Fruit fly (Drosophila melanogaster) whole organism, pupa: ENCODE data around the gene CG31460.

ENCODE experiments used
- Snoo ChIP-seq: fragments of 200-800 bp; sonication (Bioruptor generic); optimal IDR thresholded peaks from 3 replicates; lab custom pipeline; 2017; ENCODE audit warnings: missing biosample characterization, mild to moderate bottlenecking, missing genetic modification characterization, inconsistent platforms
- gl ChIP-seq: fragments of 200-800 bp; sonication (Bioruptor generic); optimal IDR thresholded peaks from 2 replicates; lab custom pipeline; 2018; ENCODE audit warnings: missing biosample characterization, mild to moderate bottlenecking, missing genetic modification characterization

DNA sequence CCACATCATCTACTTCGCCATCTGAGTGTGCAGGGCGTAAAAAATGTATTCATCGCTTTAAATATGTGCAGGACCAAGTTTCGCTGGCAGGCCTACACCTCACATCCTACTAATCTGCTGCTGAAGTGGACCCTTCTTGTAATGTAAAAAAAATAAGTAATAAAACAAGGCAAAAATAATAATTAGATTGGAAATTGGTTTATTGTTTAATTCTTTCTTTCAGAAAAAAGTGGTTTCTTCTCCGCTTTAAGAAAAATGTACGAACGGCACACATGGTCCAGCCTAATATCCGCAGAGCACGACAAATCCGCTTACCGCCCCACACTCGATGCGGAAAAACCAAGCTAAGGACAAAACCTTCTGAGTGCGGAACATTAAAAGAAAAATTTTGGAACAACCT is 16.6 kb upstream of the CG31460 start:
- TF ChIP-seq gl (tag; lab: Kevin White, UChicago) (no peak), Snoo (no peak)
